Fruit fly (Drosophila melanogaster) whole organism, adult: ENCODE measurements around the gene Tim17b.

ENCODE experiments used
- CG11617 ChIP-seq: fragments of 200-800 bp; sonication (Bioruptor generic); optimal IDR thresholded peaks from 2 replicates; lab custom pipeline; 2017; ENCODE audit warnings: mild to moderate bottlenecking, missing biosample characterization, missing genetic modification reagents, missing genetic modification characterization
- CG12768 ChIP-seq: fragments of 200-800 bp; sonication (Bioruptor generic); optimal IDR thresholded peaks from 2 replicates; lab custom pipeline; 2017; ENCODE audit warnings: missing biosample characterization, missing genetic modification characterization, mild to moderate bottlenecking, moderate library complexity, missing genetic modification reagents
- CG14711 ChIP-seq: fragments of 200-800 bp; sonication (Bioruptor generic); optimal IDR thresholded peaks from 2 replicates; lab custom pipeline; 2018; ENCODE audit warnings: missing biosample characterization, mild to moderate bottlenecking, missing genetic modification characterization, moderate library complexity
- CG1620 ChIP-seq: fragments of 200-800 bp; sonication (Bioruptor generic); optimal IDR thresholded peaks from 2 replicates; lab custom pipeline; 2016; ENCODE audit warnings: missing biosample characterization, missing genetic modification characterization
- CG33017 ChIP-seq: fragments of 200-800 bp; sonication (Bioruptor generic); optimal IDR thresholded peaks from 2 replicates; lab custom pipeline; 2018; ENCODE audit warnings: missing biosample characterization, mild to moderate bottlenecking, missing genetic modification characterization, moderate library complexity
- CG5204 ChIP-seq: fragments of 200-800 bp; sonication (Bioruptor generic); optimal IDR thresholded peaks from 2 replicates; lab custom pipeline; 2016; ENCODE audit warnings: missing biosample characterization, missing genetic modification characterization
- CG7045 ChIP-seq: fragments of 200-800 bp; sonication (Bioruptor generic); optimal IDR thresholded peaks from 2 replicates; lab custom pipeline; 2017; ENCODE audit warnings: missing biosample characterization, mild to moderate bottlenecking, missing genetic modification characterization
- CG7101 ChIP-seq: fragments of 200-800 bp; sonication (Bioruptor generic); optimal IDR thresholded peaks from 2 replicates; lab custom pipeline; 2018; ENCODE audit warnings: missing biosample characterization, mild to moderate bottlenecking, missing genetic modification characterization, moderate library complexity
- Clk ChIP-seq: fragments of 200-800 bp; sonication (Bioruptor generic); optimal IDR thresholded peaks from 2 replicates; lab custom pipeline; 2017; ENCODE audit warnings: missing biosample characterization, missing genetic modification characterization
- Crg-1 ChIP-seq: fragments of 200-800 bp; sonication (Bioruptor generic); optimal IDR thresholded peaks from 2 replicates; lab custom pipeline; 2016; ENCODE audit warnings: missing biosample characterization, missing genetic modification characterization
- Hr96 ChIP-seq: fragments of 200-800 bp; sonication (Bioruptor generic); optimal IDR thresholded peaks from 2 replicates; lab custom pipeline; 2016; ENCODE audit warnings: missing biosample characterization, missing genetic modification characterization
- Mnt ChIP-seq: fragments of 200-800 bp; sonication (Bioruptor generic); optimal IDR thresholded peaks from 2 replicates; lab custom pipeline; 2016; ENCODE audit warnings: missing biosample characterization, mild to moderate bottlenecking, missing genetic modification characterization
- bab1 ChIP-seq: fragments of 200-800 bp; sonication (Bioruptor generic); optimal IDR thresholded peaks from 3 replicates; lab custom pipeline; 2019; ENCODE audit warnings: missing biosample characterization, mild to moderate bottlenecking, missing genetic modification characterization, moderate library complexity
- cic ChIP-seq: fragments of 200-800 bp; sonication (Bioruptor generic); optimal IDR thresholded peaks from 2 replicates; lab custom pipeline; 2017; ENCODE audit warnings: missing biosample characterization, mild to moderate bottlenecking, missing genetic modification characterization, moderate library complexity
- cnc ChIP-seq, 2 experiments: fragments of >200 bp; optimal IDR thresholded peaks; 2 replicates each; lab custom pipeline; 2017
- kay ChIP-seq: fragments of 200-800 bp; sonication (Bioruptor generic); peaks from one replicate; lab custom pipeline; 2016; ENCODE audit warnings: missing biosample characterization, missing genetic modification characterization, borderline replicate concordance
- ovo ChIP-seq: fragments of 200-800 bp; sonication (Bioruptor generic); optimal IDR thresholded peaks from 2 replicates; lab custom pipeline; 2016; ENCODE audit warnings: missing biosample characterization, missing genetic modification characterization
- pad ChIP-seq: fragments of 200-800 bp; sonication (Bioruptor generic); optimal IDR thresholded peaks from 3 replicates; lab custom pipeline; 2017; ENCODE audit warnings: missing biosample characterization, missing genetic modification characterization, mild to moderate bottlenecking, moderate library complexity, missing genetic modification reagents
- tj ChIP-seq: fragments of 200-800 bp; sonication (Bioruptor generic); optimal IDR thresholded peaks from 3 replicates; lab custom pipeline; 2017; ENCODE audit warnings: missing biosample characterization, mild to moderate bottlenecking, missing genetic modification characterization, moderate library complexity
- toe ChIP-seq: fragments of 200-800 bp; sonication (Bioruptor generic); optimal IDR thresholded peaks from 2 replicates; lab custom pipeline; 2016; ENCODE audit warnings: missing biosample characterization, missing genetic modification characterization

The Tim17b gene

DNA sequence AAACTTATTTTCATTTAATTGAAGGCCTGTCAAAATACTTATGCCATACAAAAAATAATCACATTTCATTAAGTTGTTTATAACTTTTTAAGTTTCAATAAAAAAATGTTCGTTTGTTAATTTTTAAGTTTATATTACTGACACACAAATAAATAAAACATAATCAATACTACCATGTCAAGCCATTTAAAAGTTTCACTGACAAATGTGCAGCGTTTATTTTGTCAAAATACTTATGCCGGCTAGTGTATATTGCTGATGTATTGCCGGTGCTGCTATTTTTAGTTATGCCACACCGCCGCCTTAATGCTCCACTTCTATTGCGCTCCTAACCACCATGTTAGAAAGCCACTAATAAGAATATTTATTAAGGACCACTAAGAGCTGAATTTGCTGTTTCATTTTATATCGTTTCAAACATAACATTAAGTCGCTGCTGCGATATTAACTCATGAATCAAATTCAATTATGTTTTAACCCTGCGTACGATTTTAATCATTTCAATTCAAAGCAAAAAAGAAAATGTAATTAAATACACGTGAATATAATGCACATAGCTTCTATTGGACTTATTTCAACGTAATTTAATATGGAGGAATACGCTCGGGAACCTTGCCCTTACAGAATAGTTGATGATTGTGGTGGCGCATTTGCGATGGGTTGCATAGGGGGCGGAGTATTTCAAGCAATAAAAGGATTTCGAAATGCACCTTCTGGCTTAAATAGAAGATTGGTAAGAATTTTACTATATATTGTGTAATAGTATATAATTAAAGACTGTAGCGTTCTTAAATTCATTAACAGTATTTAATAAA is at the start of gene Tim17b:
Tim17b (plus strand) TSS at position 422 of the 815 bp plus-strand sequence.
- TF ChIP-seq CG11617 (GFP tag; lab: Kevin White, UChicago) (no peak), CG7045 (no peak), CG1620 (GFP tag; lab: Kevin White, UChicago) (no peak), pad (GFP tag; lab: Kevin White, UChicago) (no peak), CG33017 (no peak), cnc (optimal IDR thresholded peaks at IDR 0.05; lab: Kevin White, UChicago) (no peak), kay (GFP tag; lab: Kevin White, UChicago) (no peak), Hr96 (no peak), Clk (GFP tag; lab: Kevin White, UChicago) (no peak), CG5204 (GFP tag; lab: Kevin White, UChicago) (no peak), cic (GFP tag; lab: Kevin White, UChicago) (no peak), Mnt (no peak), toe (GFP tag; lab: Kevin White, UChicago) (no peak), ovo (no peak)

DNA sequence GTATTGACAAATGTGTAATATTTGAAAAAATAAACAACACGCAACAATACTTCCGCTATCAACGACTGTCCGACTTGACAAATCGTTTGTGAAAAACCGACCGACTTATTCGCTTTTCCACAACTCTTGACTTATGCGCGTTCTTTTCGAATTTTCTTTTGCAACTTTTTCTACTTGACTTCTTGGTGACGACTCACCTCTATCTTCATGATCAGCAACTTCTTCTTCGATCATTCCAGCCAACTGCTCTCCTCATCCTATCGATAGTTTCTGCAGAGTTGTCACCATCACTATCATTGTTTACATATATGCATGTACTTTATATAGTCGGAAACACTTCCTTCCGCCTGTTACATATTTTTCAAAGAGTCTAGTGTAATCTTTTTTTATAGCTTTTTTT is 719 bp upstream of the Tim17b start:
- TF ChIP-seq CG1620 (GFP tag; lab: Kevin White, UChicago): no peak
- no peak for TF ChIP-seq pad (GFP tag; lab: Kevin White, UChicago)
- TF ChIP-seq CG7045: no peak
- TF ChIP-seq Hr96: no peak
- TF ChIP-seq Clk (GFP tag; lab: Kevin White, UChicago): no peak
- no peak for TF ChIP-seq tj (GFP tag; lab: Kevin White, UChicago)
- no peak for TF ChIP-seq toe (GFP tag; lab: Kevin White, UChicago)
- TF ChIP-seq kay (GFP tag; lab: Kevin White, UChicago): no peak

DNA sequence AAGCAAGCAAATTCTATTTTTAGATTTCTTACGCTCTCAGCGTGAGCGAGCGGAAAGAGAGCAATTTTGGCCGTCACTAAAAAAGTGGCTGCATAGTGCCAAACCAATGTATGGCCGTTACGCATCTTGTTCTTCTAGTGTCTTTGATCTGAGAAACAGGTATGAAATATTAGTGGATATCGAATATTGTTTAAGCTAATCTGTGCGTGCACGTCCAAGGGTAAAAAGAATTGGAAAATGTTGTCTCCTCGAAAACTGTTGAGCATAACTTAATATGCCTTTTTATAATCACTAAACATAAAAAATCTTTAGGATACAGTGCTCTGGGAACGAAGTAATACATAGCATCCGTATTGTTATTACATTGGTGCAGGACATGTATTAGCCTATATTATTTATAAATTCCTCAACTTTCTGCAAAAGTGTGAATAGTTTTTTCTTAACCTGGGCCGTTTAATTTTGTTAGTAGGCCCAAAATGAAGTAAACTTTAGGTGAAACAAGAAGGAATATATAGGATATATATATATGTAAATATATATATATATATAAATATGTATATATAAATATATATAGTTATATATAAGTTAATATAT is 14.0 kb downstream of the Tim17b start:
- TF ChIP-seq CG7101 (tag; lab: Kevin White, UChicago) (no peak), CG7045 (no peak), CG5204 (GFP tag; lab: Kevin White, UChicago) (no peak), CG14711 (tag; lab: Kevin White, UChicago) (no peak), tj (GFP tag; lab: Kevin White, UChicago) (no peak), Hr96 (no peak), CG1620 (GFP tag; lab: Kevin White, UChicago) (no peak), Crg-1 (GFP tag; lab: Kevin White, UChicago) (no peak), toe (GFP tag; lab: Kevin White, UChicago) (no peak), cic (GFP tag; lab: Kevin White, UChicago) (no peak), ovo (no peak), CG11617 (GFP tag; lab: Kevin White, UChicago) (no peak), CG12768 (GFP tag; lab: Kevin White, UChicago) (no peak), Clk (GFP tag; lab: Kevin White, UChicago) (no peak), bab1 (GFP tag; lab: Kevin White, UChicago) (no peak), kay (GFP tag; lab: Kevin White, UChicago) (no peak), cnc (optimal IDR thresholded peaks at IDR 0.05; lab: Kevin White, UChicago) (no peak), Mnt (no peak), CG33017 (no peak)

DNA sequence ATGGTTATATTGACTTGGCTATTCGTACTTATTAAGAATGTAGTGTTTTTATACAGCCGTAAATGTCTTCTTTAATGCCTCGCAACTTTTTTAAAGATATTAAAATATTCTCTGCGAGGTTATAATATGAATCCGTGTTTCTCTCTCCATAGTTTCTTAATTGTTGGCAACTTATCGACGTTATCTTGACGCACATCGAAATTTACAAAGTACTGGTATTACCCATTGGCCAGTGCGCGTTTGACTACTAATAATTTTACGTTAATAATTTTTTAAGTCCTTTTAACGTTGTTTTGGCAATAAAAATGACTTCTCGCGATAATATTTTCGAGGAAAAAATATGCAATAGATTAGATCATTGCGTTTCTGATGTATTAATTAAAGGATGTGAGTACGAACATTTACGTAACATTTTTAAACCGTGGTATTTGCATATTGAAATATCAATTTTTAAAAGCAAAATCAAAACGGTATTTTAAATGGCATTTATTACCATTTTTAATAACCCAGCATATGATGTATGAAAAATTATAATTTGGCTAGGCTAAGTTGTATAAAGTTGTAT is 15.6 kb downstream of the Tim17b start, which contains the start of gene CG41128:
CG41128 (plus strand) TSS at position 211 of the 565 bp plus-strand sequence.
- no peak for TF ChIP-seq ovo
- TF ChIP-seq Crg-1 (GFP tag; lab: Kevin White, UChicago): no peak
- TF ChIP-seq tj (GFP tag; lab: Kevin White, UChicago): no peak
- TF ChIP-seq cic (GFP tag; lab: Kevin White, UChicago): no peak
- TF ChIP-seq CG11617 (GFP tag; lab: Kevin White, UChicago): no peak
- TF ChIP-seq CG5204 (GFP tag; lab: Kevin White, UChicago): no peak
- TF ChIP-seq Hr96: no peak

DNA sequence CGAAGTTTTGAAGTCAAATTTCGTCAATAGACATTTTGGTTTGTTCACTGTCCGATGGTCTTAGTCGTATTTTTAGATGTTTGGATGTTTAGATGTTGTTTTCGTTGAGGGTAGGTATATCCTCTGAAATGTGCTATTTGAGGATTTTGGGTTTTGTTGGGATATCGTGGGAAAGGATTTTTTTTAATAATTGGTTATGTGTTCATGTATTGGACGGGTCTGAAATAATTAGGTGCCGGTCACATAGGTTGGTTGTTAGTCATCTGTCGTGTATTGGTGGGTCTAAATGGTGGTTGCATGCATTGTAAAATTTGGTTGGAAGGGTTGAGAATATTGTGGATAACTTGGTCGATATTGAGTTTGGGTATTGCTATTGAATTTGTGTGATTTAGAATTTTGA is 52.1 kb downstream of the Tim17b start:
- no peak for TF ChIP-seq ovo
- no peak for TF ChIP-seq Mnt

DNA sequence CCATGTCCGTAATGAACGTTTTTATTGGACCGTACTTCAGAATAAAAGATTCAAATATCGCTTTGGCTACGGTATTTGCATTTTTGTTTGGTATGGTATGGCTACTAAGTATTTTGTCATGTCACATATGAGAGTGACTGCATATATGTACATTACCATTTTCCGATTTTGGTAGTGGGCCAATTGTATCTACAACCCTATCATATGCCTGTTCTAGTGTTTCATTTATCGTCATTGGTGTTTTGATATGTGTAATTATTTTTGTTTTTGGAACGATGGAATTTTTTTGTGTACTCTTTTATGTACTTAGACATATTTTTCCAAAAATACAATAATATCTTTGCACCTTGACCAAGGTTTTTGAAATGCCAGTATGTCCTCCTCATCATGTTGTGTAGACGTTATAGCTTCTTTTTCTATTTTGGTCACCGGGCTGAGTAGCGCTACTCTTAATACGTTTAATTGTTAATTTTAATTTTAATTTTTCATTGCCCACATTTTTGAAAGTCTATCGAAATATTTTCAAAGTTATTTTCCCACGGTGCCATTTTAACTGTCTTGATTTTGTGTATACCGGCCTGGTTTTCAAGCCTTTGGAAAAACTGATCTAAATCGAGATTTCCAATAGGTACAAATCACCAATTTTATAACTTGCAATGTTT is 55.1 kb downstream of the Tim17b start:
- TF ChIP-seq CG12768 (GFP tag; lab: Kevin White, UChicago) (no peak), cnc (optimal IDR thresholded peaks at IDR 0.05; lab: Kevin White, UChicago) (no peak), CG11617 (GFP tag; lab: Kevin White, UChicago) (no peak), CG5204 (GFP tag; lab: Kevin White, UChicago) (no peak), Hr96 (no peak), CG14711 (tag; lab: Kevin White, UChicago) (no peak), tj (GFP tag; lab: Kevin White, UChicago) (no peak), bab1 (GFP tag; lab: Kevin White, UChicago) (no peak), cic (GFP tag; lab: Kevin White, UChicago) (no peak), CG33017 (no peak), Clk (GFP tag; lab: Kevin White, UChicago) (no peak), kay (GFP tag; lab: Kevin White, UChicago) (no peak), Mnt (no peak), CG1620 (GFP tag; lab: Kevin White, UChicago) (no peak), pad (GFP tag; lab: Kevin White, UChicago) (no peak), ovo (no peak), Crg-1 (GFP tag; lab: Kevin White, UChicago) (no peak)
